Fruit fly (Drosophila melanogaster) whole organism, embryonic: Measurements from ENCODE around the gene tipE.
A peak's percentile ranks its signal among the peaks of the same experiment; 100 is the strongest.

Experiments
- Aef1 ChIP-seq: fragments of 200-800 bp; sonication (Bioruptor generic); IDR thresholded peaks from 3 replicates; pipeline ENCODE4 v1.3.6; 2022; ENCODE audit warnings: missing biosample characterization, missing genetic modification characterization
- B-H2 ChIP-seq: fragments of 200-800 bp; sonication (Bioruptor generic); optimal IDR thresholded peaks from 2 replicates; lab custom pipeline; 2018; ENCODE audit warnings: missing biosample characterization, mild to moderate bottlenecking, missing genetic modification characterization
- CG12155 ChIP-seq: fragments of 200-800 bp; sonication (Bioruptor generic); optimal IDR thresholded peaks from 3 replicates; lab custom pipeline; 2016; ENCODE audit warnings: missing biosample characterization, missing genetic modification characterization
- CG12236 ChIP-seq: fragments of 200-800 bp; sonication (Bioruptor generic); optimal IDR thresholded peaks from 2 replicates; lab custom pipeline; 2016; ENCODE audit warnings: missing biosample characterization, missing genetic modification characterization
- CG13287 ChIP-seq: fragments of 200-800 bp; sonication (Bioruptor generic); IDR thresholded peaks from 2 replicates; pipeline ENCODE4 v1.3.6; 2022; ENCODE audit warnings: missing biosample characterization, missing genetic modification characterization; ENCODE audit not compliant: partially characterized antibody
- CG15269 ChIP-seq: fragments of 200-800 bp; sonication (Bioruptor generic); optimal IDR thresholded peaks from 2 replicates; lab custom pipeline; 2018; ENCODE audit warnings: missing biosample characterization, mild to moderate bottlenecking, missing genetic modification characterization, moderate library complexity
- CG15514 ChIP-seq: fragments of 200-800 bp; sonication (Bioruptor generic); optimal IDR thresholded peaks from 3 replicates; lab custom pipeline; 2017; ENCODE audit warnings: missing biosample characterization, missing genetic modification characterization, mild to moderate bottlenecking, moderate library complexity, missing genetic modification reagents
- CG1647 ChIP-seq: fragments of 200-800 bp; sonication (Bioruptor generic); optimal IDR thresholded peaks from 3 replicates; lab custom pipeline; 2016; ENCODE audit warnings: missing biosample characterization, missing genetic modification characterization
- CG16779 ChIP-seq: fragments of 200-800 bp; sonication (Bioruptor generic); IDR thresholded peaks from 2 replicates; pipeline ENCODE4 v1.3.6; 2022; ENCODE audit warnings: missing biosample characterization, missing genetic modification characterization
- CG16815 ChIP-seq: fragments of 200-800 bp; sonication (Bioruptor generic); optimal IDR thresholded peaks from 3 replicates; lab custom pipeline; 2017; ENCODE audit warnings: missing biosample characterization, mild to moderate bottlenecking, missing genetic modification characterization
- CG17829 ChIP-seq: fragments of 200-800 bp; optimal IDR thresholded peaks from 2 replicates; lab custom pipeline; 2019; ENCODE audit warnings: missing biosample characterization, mild to moderate bottlenecking, missing genetic modification characterization, moderate library complexity
- CG30020 ChIP-seq: fragments of 200-800 bp; optimal IDR thresholded peaks from 2 replicates; lab custom pipeline; 2019; ENCODE audit warnings: missing biosample characterization, mild to moderate bottlenecking, missing genetic modification characterization, moderate library complexity
- CG32772 ChIP-seq: fragments of 200-800 bp; sonication (Bioruptor generic); IDR thresholded peaks from 2 replicates; pipeline ENCODE4 v1.3.6; 2022; ENCODE audit warnings: missing biosample characterization, missing genetic modification characterization
- CG3726 ChIP-seq: fragments of 200-800 bp; sonication (Bioruptor generic); IDR thresholded peaks from 3 replicates; pipeline ENCODE4, ENCODE4 v1.3.6; 2022; ENCODE audit warnings: missing biosample characterization, missing genetic modification characterization
- CG3847 ChIP-seq: fragments of 200-800 bp; sonication (Bioruptor generic); IDR thresholded peaks from 2 replicates; pipeline ENCODE4 v1.3.6; 2022; ENCODE audit warnings: missing biosample characterization, missing genetic modification characterization
- CG4404 ChIP-seq: fragments of 200-800 bp; sonication (Bioruptor generic); IDR thresholded peaks from 2 replicates; pipeline ENCODE4 v1.3.6; 2022; ENCODE audit warnings: missing biosample characterization, missing genetic modification characterization
- CG4424 ChIP-seq: fragments of 200-800 bp; sonication (Bioruptor generic); optimal IDR thresholded peaks from 3 replicates; lab custom pipeline; 2016; ENCODE audit warnings: missing biosample characterization, missing genetic modification characterization
- CG6683 ChIP-seq: fragments of 200-800 bp; sonication (Bioruptor generic); optimal IDR thresholded peaks from 2 replicates; lab custom pipeline; 2017; ENCODE audit warnings: missing biosample characterization, mild to moderate bottlenecking, missing genetic modification characterization, missing genetic modification reagents
- CG6791 ChIP-seq: fragments of 200-800 bp; sonication (Bioruptor generic); IDR thresholded peaks from 3 replicates; pipeline ENCODE4 v1.3.6; 2022; ENCODE audit warnings: missing biosample characterization, missing genetic modification characterization; ENCODE audit not compliant: partially characterized antibody
- CrebB ChIP-seq: fragments of 200-800 bp; sonication (Bioruptor generic); optimal IDR thresholded peaks from 3 replicates; lab custom pipeline; 2018; ENCODE audit warnings: missing biosample characterization, mild to moderate bottlenecking, missing genetic modification characterization
- Deaf1 ChIP-seq: fragments of 200-800 bp; optimal IDR thresholded peaks from 3 replicates; lab custom pipeline; 2019; ENCODE audit warnings: missing biosample characterization, mild to moderate bottlenecking, missing genetic modification characterization, moderate library complexity
- Gug ChIP-seq: fragments of 200-800 bp; sonication (Bioruptor generic); IDR thresholded peaks from 4 replicates; pipeline ENCODE4 v1.3.6; 2022; ENCODE audit warnings: missing biosample characterization, missing genetic modification characterization
- HLH4C ChIP-seq: fragments of 200-800 bp; sonication (Bioruptor generic); IDR thresholded peaks from 3 replicates; pipeline ENCODE4 v1.3.6; 2022; ENCODE audit warnings: missing biosample characterization, missing genetic modification characterization; ENCODE audit not compliant: partially characterized antibody
- Hr39 ChIP-seq: fragments of >200 bp; optimal IDR thresholded peaks from 2 replicates; lab custom pipeline; 2017
- Kr ChIP-seq: fragments of 200-800 bp; sonication (Bioruptor generic); optimal IDR thresholded peaks from 2 replicates; lab custom pipeline; 2017; ENCODE audit warnings: missing biosample characterization, mild to moderate bottlenecking, missing genetic modification characterization
- Oli ChIP-seq: fragments of 200-800 bp; sonication (Bioruptor generic); optimal IDR thresholded peaks from 2 replicates; lab custom pipeline; 2018; ENCODE audit warnings: missing biosample characterization, mild to moderate bottlenecking, missing genetic modification characterization, moderate library complexity
- Optix ChIP-seq: fragments of 200-800 bp; sonication (Bioruptor generic); IDR thresholded peaks from 3 replicates; pipeline ENCODE4 v1.3.6; 2022; ENCODE audit warnings: missing biosample characterization, missing genetic modification characterization
- Six4 ChIP-seq: fragments of 200-800 bp; sonication (Bioruptor generic); optimal IDR thresholded peaks from 2 replicates; lab custom pipeline; 2016; ENCODE audit warnings: missing biosample characterization, missing genetic modification characterization
- Sry-β ChIP-seq: fragments of 200-800 bp; sonication (Bioruptor generic); optimal IDR thresholded peaks from 2 replicates; lab custom pipeline; 2018; ENCODE audit warnings: missing biosample characterization, mild to moderate bottlenecking, missing genetic modification characterization, moderate library complexity
- Xrp1 ChIP-seq: fragments of 200-800 bp; sonication (Bioruptor generic); IDR thresholded peaks from 2 replicates; pipeline ENCODE4 v1.3.6; 2022; ENCODE audit warnings: missing biosample characterization, missing genetic modification characterization
- abd-A ChIP-seq: fragments of 200-800 bp; sonication (Bioruptor generic); optimal IDR thresholded peaks from 3 replicates; lab custom pipeline; 2019; ENCODE audit warnings: missing biosample characterization, mild to moderate bottlenecking, missing genetic modification characterization, moderate library complexity
- caup ChIP-seq: fragments of 200-800 bp; sonication (Bioruptor generic); optimal IDR thresholded peaks from 3 replicates; lab custom pipeline; 2017; ENCODE audit warnings: missing biosample characterization, mild to moderate bottlenecking, missing genetic modification characterization, moderate library complexity; ENCODE audit not compliant: severe bottlenecking
- da ChIP-seq: fragments of 200-800 bp; sonication (Bioruptor generic); optimal IDR thresholded peaks from 2 replicates; lab custom pipeline; 2016; ENCODE audit warnings: missing biosample characterization, missing genetic modification characterization
- dmrt11E ChIP-seq: fragments of 200-800 bp; sonication (Bioruptor generic); optimal IDR thresholded peaks from 3 replicates; lab custom pipeline; 2018; ENCODE audit warnings: missing biosample characterization, mild to moderate bottlenecking, missing genetic modification characterization, moderate library complexity
- ems ChIP-seq: fragments of 200-800 bp; sonication (Bioruptor generic); optimal IDR thresholded peaks from 3 replicates; lab custom pipeline; 2016; ENCODE audit warnings: missing biosample characterization, missing genetic modification characterization
- en ChIP-seq: fragments of 200-800 bp; sonication (Bioruptor generic); optimal IDR thresholded peaks from 2 replicates; lab custom pipeline; 2016; ENCODE audit warnings: missing biosample characterization, missing genetic modification characterization
- ewg ChIP-seq: fragments of 200-800 bp; sonication (Bioruptor generic); optimal IDR thresholded peaks from 3 replicates; lab custom pipeline; 2017; ENCODE audit warnings: mild to moderate bottlenecking, missing biosample characterization, missing genetic modification reagents, missing genetic modification characterization
- gem ChIP-seq: fragments of 200-800 bp; sonication (Bioruptor generic); optimal IDR thresholded peaks from 2 replicates; lab custom pipeline; 2019; ENCODE audit warnings: missing biosample characterization, mild to moderate bottlenecking, missing genetic modification characterization, moderate library complexity
- gfzf ChIP-seq: fragments of 200-800 bp; sonication (Bioruptor generic); optimal IDR thresholded peaks from 2 replicates; lab custom pipeline; 2016; ENCODE audit warnings: missing biosample characterization, mild to moderate bottlenecking, missing genetic modification characterization, moderate library complexity
- ham ChIP-seq: fragments of 200-800 bp; sonication (Bioruptor generic); IDR thresholded peaks from 2 replicates; pipeline ENCODE4 v1.3.6; 2022; ENCODE audit warnings: missing biosample characterization, missing genetic modification characterization
- lilli ChIP-seq: fragments of 200-800 bp; sonication (Bioruptor generic); optimal IDR thresholded peaks from 3 replicates; lab custom pipeline; 2016; ENCODE audit warnings: missing biosample characterization, missing genetic modification characterization
- mld ChIP-seq: fragments of 200-800 bp; sonication (Bioruptor generic); IDR thresholded peaks from 3 replicates; pipeline ENCODE4 v1.3.6; 2022; ENCODE audit warnings: missing biosample characterization, missing genetic modification characterization; ENCODE audit not compliant: partially characterized antibody
- pan ChIP-seq, 4 experiments: fragments of >200 bp in 3 of 4; fragments of 200-800 bp in 1 of 4; sonication (Bioruptor generic) in 1 of 4; optimal IDR thresholded peaks in 3 of 4; IDR thresholded peaks in 1 of 4; 2 replicates each; pipeline versions ENCODE4 v1.3.6 to Lab custom; 2017 to 2022; ENCODE audit warnings: missing biosample characterization in 2 of 4, missing genetic modification characterization in 2 of 4, mixed read lengths in 1 of 4
- slbo ChIP-seq: fragments of 200-800 bp; sonication (Bioruptor generic); IDR thresholded peaks from 2 replicates; pipeline ENCODE4 v1.3.6; 2022; ENCODE audit warnings: missing biosample characterization, missing genetic modification characterization
- sqz ChIP-seq: fragments of 200-800 bp; sonication (Bioruptor generic); optimal IDR thresholded peaks from 3 replicates; lab custom pipeline; 2018; ENCODE audit warnings: missing biosample characterization, mild to moderate bottlenecking, missing genetic modification characterization
- tap ChIP-seq: fragments of 200-800 bp; optimal IDR thresholded peaks from 3 replicates; lab custom pipeline; 2019; ENCODE audit warnings: missing biosample characterization, mild to moderate bottlenecking, missing genetic modification characterization, moderate library complexity
- tin ChIP-seq: fragments of 200-800 bp; sonication (Bioruptor generic); optimal IDR thresholded peaks from 3 replicates; lab custom pipeline; 2016; ENCODE audit warnings: missing biosample characterization, missing genetic modification characterization
- toy ChIP-seq: fragments of 200-800 bp; sonication (Bioruptor generic); IDR thresholded peaks from 2 replicates; pipeline ENCODE4 v1.3.6; 2022; ENCODE audit warnings: missing biosample characterization, missing genetic modification characterization
- vnd ChIP-seq: fragments of 200-800 bp; sonication (Bioruptor generic); IDR thresholded peaks from 3 replicates; pipeline ENCODE4 v1.3.6; 2022; ENCODE audit warnings: missing biosample characterization, missing genetic modification characterization; ENCODE audit not compliant: partially characterized antibody
- wdn ChIP-seq: fragments of 200-800 bp; sonication (Bioruptor generic); IDR thresholded peaks from 2 replicates; pipeline ENCODE4 v1.3.6; 2022; ENCODE audit warnings: missing biosample characterization, missing genetic modification characterization

Gene tipE

dm6 chr3L:4230357-4230901 is 42.1 kb downstream of the tipE start (continued):
- TF ChIP-seq toy (GFP tag; lab: Robert Waterston, UW) (no peak), CG4424 (GFP tag; lab: Kevin White, UChicago) (peak; percentile 96), CG4404 (GFP tag; lab: Robert Waterston, UW) (peak; percentile 97), CG32772 (GFP tag; lab: Robert Waterston, UW) (peak; percentile 87), gem (tag; lab: Kevin White, UChicago) (peak; percentile 96), wdn (no peak), CG13287 (GFP tag; lab: Robert Waterston, UW) (no peak), tap (tag; lab: Kevin White, UChicago) (peak; percentile 93), Oli (tag; lab: Kevin White, UChicago) (peak; percentile 96), CG15269 (tag; lab: Kevin White, UChicago) (peak; percentile 86), CG1647 (peak; percentile 80), CG12155 (peak; percentile 85), Hr39 (lab: Kevin White, UChicago) (no peak), ewg (peak; percentile 90), CG12236 (GFP tag; lab: Kevin White, UChicago) (peak; percentile 93), en (peak; percentile 89), Kr (peak; percentile 96), CG3847 (GFP tag; lab: Robert Waterston, UW) (peak; percentile 75), CG17829 (tag; lab: Kevin White, UChicago) (peak; percentile 97), CG6791 (GFP tag; lab: Robert Waterston, UW) (no peak), lilli (GFP tag; lab: Kevin White, UChicago) (peak; percentile 85), Gug (peak; percentile 81), Xrp1 (GFP tag; lab: Robert Waterston, UW) (peak; percentile 97), ham (GFP tag; lab: Robert Waterston, UW) (no peak), CG16815 (GFP tag; lab: Kevin White, UChicago) (peak; percentile 96), mld (GFP tag; lab: Robert Waterston, UW) (no peak), CrebB (tag; lab: Kevin White, UChicago) (peak; percentile 83), CG15514 (peak; percentile 29), slbo (GFP tag; lab: Robert Waterston, UW) (peak; percentile 51), CG3726 (GFP tag; lab: Robert Waterston, UW) (peak; percentile 86; the same call in 2 of the 3 replicates), Optix (GFP tag; lab: Robert Waterston, UW) (peak; percentile 88), Deaf1 (peak; percentile 64), CG6683 (GFP tag; lab: Kevin White, UChicago) (peak; percentile 70), Sry-β (GFP tag; lab: Kevin White, UChicago) (peak; percentile 62), Six4 (GFP tag; lab: Kevin White, UChicago) (peak; percentile 94), vnd (GFP tag; lab: Robert Waterston, UW) (no peak), pan (optimal IDR thresholded peaks at IDR 0.05; lab: Kevin White, UChicago) (no peak), pan (GFP tag; optimal IDR thresholded peaks at IDR 0.05 in 1 of 2, IDR thresholded peaks at IDR 0.05 in 1 of 2) (peak in 1 of 2 experiments; percentile 82), sqz (peak; percentile 93), gfzf (peak; percentile 4), CG30020 (tag; lab: Kevin White, UChicago) (peak; percentile 83), ems (GFP tag; lab: Kevin White, UChicago) (peak; percentile 91), caup (GFP tag; lab: Kevin White, UChicago) (peak; percentile 66), da (GFP tag; lab: Kevin White, UChicago) (peak; percentile 76), tin (GFP tag; lab: Kevin White, UChicago) (peak; percentile 94), Aef1 (GFP tag; lab: Robert Waterston, UW) (peak; percentile 73), abd-A (tag; lab: Kevin White, UChicago) (peak; percentile 73), B-H2 (GFP tag; lab: Kevin White, UChicago) (no peak), CG16779 (GFP tag; lab: Robert Waterston, UW) (no peak), HLH4C (GFP tag; lab: Robert Waterston, UW) (no peak), dmrt11E (tag; lab: Kevin White, UChicago) (peak; percentile 98)
